Worm (Caenorhabditis elegans) whole organism, late embryonic: ENCODE data around the gene T02B11.3.

Source experiments
- C38D4.7 ChIP-seq: fragments of 200-800 bp; sonication (Bioruptor generic); optimal IDR thresholded peaks from 2 replicates; lab custom pipeline; 2018; ENCODE audit warnings: mild to moderate bottlenecking, missing genetic modification characterization, moderate library complexity, missing compliant biosample characterization
- F13H6.1 ChIP-seq: sonication (generic microtip); optimal IDR thresholded peaks from 2 replicates; lab custom pipeline; 2016; ENCODE audit warnings: missing genetic modification characterization, missing compliant biosample characterization
- K02D7.2 ChIP-seq: sonication (generic microtip); optimal IDR thresholded peaks from 2 replicates; lab custom pipeline; 2017; ENCODE audit warnings: mild to moderate bottlenecking, missing genetic modification characterization, missing compliant biosample characterization
- K09A11.1 ChIP-seq: sonication (generic microtip); optimal IDR thresholded peaks from 2 replicates; lab custom pipeline; 2017; ENCODE audit warnings: antibody characterized with exemption, mild to moderate bottlenecking, missing genetic modification characterization, missing compliant biosample characterization; ENCODE audit not compliant: insufficient read depth
- ahr-1 ChIP-seq: sonication (generic microtip); optimal IDR thresholded peaks from 2 replicates; lab custom pipeline; 2016; ENCODE audit warnings: missing genetic modification characterization, missing compliant biosample characterization
- ceh-14 ChIP-seq: sonication (generic microtip); optimal IDR thresholded peaks from 2 replicates; lab custom pipeline; 2016; ENCODE audit warnings: missing genotype, missing genetic modification characterization, missing compliant biosample characterization
- ceh-18 ChIP-seq: sonication (generic microtip); optimal IDR thresholded peaks from 2 replicates; lab custom pipeline; 2016; ENCODE audit warnings: missing genetic modification characterization, missing compliant biosample characterization
- ceh-19 ChIP-seq: fragments of 200-800 bp; sonication (Bioruptor generic); optimal IDR thresholded peaks from 2 replicates; lab custom pipeline; 2018; ENCODE audit warnings: mild to moderate bottlenecking, missing genetic modification characterization, missing compliant biosample characterization
- ceh-2 ChIP-seq: sonication (generic microtip); optimal IDR thresholded peaks from 2 replicates; lab custom pipeline; 2016; ENCODE audit warnings: missing genotype, missing genetic modification characterization, missing compliant biosample characterization
- ceh-22 ChIP-seq: sonication (generic microtip); optimal IDR thresholded peaks from 2 replicates; lab custom pipeline; 2017; ENCODE audit warnings: missing biosample characterization, missing genetic modification characterization
- ceh-30 ChIP-seq: fragments of 150-350 bp; optimal IDR thresholded peaks from 2 replicates; lab custom pipeline; 2014; ENCODE audit warnings: missing biosample characterization, missing genetic modification characterization
- ceh-31 ChIP-seq: sonication (generic microtip); optimal IDR thresholded peaks from 2 replicates; lab custom pipeline; 2016; ENCODE audit warnings: missing genetic modification characterization, missing compliant biosample characterization
- ceh-6 ChIP-seq: fragments of 200-800 bp; sonication (Bioruptor generic); optimal IDR thresholded peaks from 2 replicates; lab custom pipeline; 2018; ENCODE audit warnings: mild to moderate bottlenecking, missing genetic modification characterization, missing compliant biosample characterization
- che-1 ChIP-seq: sonication (generic microtip); optimal IDR thresholded peaks from 2 replicates; lab custom pipeline; 2016; ENCODE audit warnings: mild to moderate bottlenecking, missing genetic modification characterization, missing compliant biosample characterization
- dve-1 ChIP-seq: sonication (generic microtip); optimal IDR thresholded peaks from 2 replicates; lab custom pipeline; 2017; ENCODE audit warnings: antibody characterized with exemption, mild to moderate bottlenecking, missing genetic modification characterization, missing compliant biosample characterization
- eyg-1 ChIP-seq: sonication (generic microtip); optimal IDR thresholded peaks from 2 replicates; lab custom pipeline; 2016; ENCODE audit warnings: missing genotype, missing genetic modification characterization, missing compliant biosample characterization
- fkh-10 ChIP-seq: fragments of 150-350 bp; optimal IDR thresholded peaks from 2 replicates; lab custom pipeline; 2014; ENCODE audit warnings: missing biosample characterization, missing genetic modification reagents, missing genetic modification characterization
- fkh-6 ChIP-seq: sonication (generic microtip); optimal IDR thresholded peaks from 2 replicates; lab custom pipeline; 2016; ENCODE audit warnings: missing genetic modification characterization, missing compliant biosample characterization
- hlh-13 ChIP-seq: fragments of 200-800 bp; sonication (Bioruptor generic); optimal IDR thresholded peaks from 2 replicates; lab custom pipeline; 2018; ENCODE audit warnings: mild to moderate bottlenecking, missing genetic modification characterization, missing compliant biosample characterization
- hlh-8 ChIP-seq: sonication (generic microtip); optimal IDR thresholded peaks from 2 replicates; lab custom pipeline; 2016; ENCODE audit warnings: missing genotype, missing genetic modification characterization, missing compliant biosample characterization
- lin-11 ChIP-seq: fragments of 200-800 bp; sonication (Bioruptor generic); optimal IDR thresholded peaks from 2 replicates; lab custom pipeline; 2018; ENCODE audit warnings: mild to moderate bottlenecking, missing genetic modification characterization, missing compliant biosample characterization
- madf-2 ChIP-seq: sonication (generic microtip); optimal IDR thresholded peaks from 2 replicates; lab custom pipeline; 2017; ENCODE audit warnings: missing genetic modification characterization, missing compliant biosample characterization
- mec-3 ChIP-seq: sonication (generic microtip); optimal IDR thresholded peaks from 2 replicates; lab custom pipeline; 2016; ENCODE audit warnings: borderline replicate concordance, missing genetic modification characterization, missing compliant biosample characterization
- nhr-232 ChIP-seq: sonication (generic microtip); optimal IDR thresholded peaks from 2 replicates; lab custom pipeline; 2016; ENCODE audit warnings: missing genetic modification characterization, missing compliant biosample characterization
- pag-3 ChIP-seq: sonication (generic microtip); optimal IDR thresholded peaks from 2 replicates; lab custom pipeline; 2016; ENCODE audit warnings: missing compliant biosample characterization, missing genetic modification characterization, borderline replicate concordance
- pha-2 ChIP-seq: sonication (generic microtip); optimal IDR thresholded peaks from 2 replicates; lab custom pipeline; 2017; ENCODE audit warnings: mild to moderate bottlenecking, missing genetic modification characterization, missing compliant biosample characterization
- pha-4 ChIP-seq: fragments of 150-350 bp; optimal IDR thresholded peaks from 2 replicates; lab custom pipeline; 2018; ENCODE audit warnings: missing biosample characterization, missing genetic modification reagents, missing genetic modification characterization
- pqm-1 ChIP-seq: sonication (generic microtip); optimal IDR thresholded peaks from 2 replicates; lab custom pipeline; 2016; ENCODE audit warnings: missing genetic modification characterization, missing compliant biosample characterization
- pros-1 ChIP-seq: fragments of 150-350 bp; optimal IDR thresholded peaks from 2 replicates; lab custom pipeline; 2014; ENCODE audit warnings: missing biosample characterization, missing genetic modification reagents, missing genetic modification characterization
- ref-2 ChIP-seq: sonication (generic microtip); optimal IDR thresholded peaks from 2 replicates; lab custom pipeline; 2016; ENCODE audit warnings: missing genetic modification characterization, missing compliant biosample characterization
- rnt-1 ChIP-seq: sonication (generic microtip); optimal IDR thresholded peaks from 2 replicates; lab custom pipeline; 2016; ENCODE audit warnings: missing genetic modification characterization, missing compliant biosample characterization
- sox-2 ChIP-seq: fragments of 200-800 bp; sonication (Bioruptor generic); IDR thresholded peaks from 2 replicates; pipeline ENCODE4 v1.3.6; 2022; ENCODE audit warnings: missing genetic modification reagents, missing genetic modification characterization, missing compliant biosample characterization
- sox-4 ChIP-seq: sonication (generic microtip); optimal IDR thresholded peaks from 2 replicates; lab custom pipeline; 2017; ENCODE audit warnings: mild to moderate bottlenecking, missing genetic modification characterization, inconsistent platforms, missing compliant biosample characterization
- tbx-7 ChIP-seq: sonication (generic microtip); optimal IDR thresholded peaks from 2 replicates; lab custom pipeline; 2016; ENCODE audit warnings: missing genotype, missing genetic modification characterization, missing compliant biosample characterization
- unc-3 ChIP-seq, 2 experiments: fragments of 200-800 bp in 1 of 2; sonication (Bioruptor generic) in 1 of 2; sonication (generic microtip) in 1 of 2; conservative IDR thresholded peaks in 1 of 2; optimal IDR thresholded peaks in 1 of 2; 2 replicates each; pipeline versions ENCODE4 v1.3.6 to Lab custom; 2016 to 2022; ENCODE audit warnings: missing compliant biosample characterization in 2 of 2, missing genetic modification characterization in 2 of 2, missing genetic modification reagents in 1 of 2
- unc-86 ChIP-seq: sonication (generic microtip); optimal IDR thresholded peaks from 2 replicates; lab custom pipeline; 2016; ENCODE audit warnings: missing genetic modification characterization, missing compliant biosample characterization
- zip-5 ChIP-seq: sonication (generic microtip); optimal IDR thresholded peaks from 2 replicates; lab custom pipeline; 2016; ENCODE audit warnings: missing genetic modification characterization, missing compliant biosample characterization
- ztf-16 ChIP-seq: sonication (generic microtip); optimal IDR thresholded peaks from 2 replicates; lab custom pipeline; 2017; ENCODE audit warnings: missing genetic modification characterization, missing compliant biosample characterization

Gene T02B11.3

ce11 chrV:854966-855365, 11.7 kb downstream of the T02B11.3 start, which contains the start of gene K09C6.9:
K09C6.9 (minus strand) TSS chrV:855066.
- no peak for TF ChIP-seq hlh-8 (tag; lab: Kevin White, UChicago)
- no peak for TF ChIP-seq che-1 (tag; lab: Kevin White, UChicago)

- TF ChIP-seq hlh-8 (tag; lab: Kevin White, UChicago) (no peak), ceh-6 (GFP tag; lab: Kevin White, UChicago) (no peak), fkh-10 (no peak), F13H6.1 (no peak), eyg-1 (tag; lab: Kevin White, UChicago) (no peak), ceh-14 (tag; lab: Kevin White, UChicago) (no peak), mec-3 (no peak), ceh-2 (no peak), pha-4 (tag; lab: Kevin White, UChicago) (no peak), hlh-13 (no peak), ahr-1 (no peak)
These were observed 14.4 kb downstream of the T02B11.3 start, which contains the start of gene K09C6.3 for ce11 chrV:852184-852583. K09C6.3 (plus strand) TSS chrV:852484.

ce11 chrV:849512-849911, 17.1 kb downstream of the T02B11.3 start, which contains the start of gene srbc-12:
srbc-12 (plus strand) TSS chrV:849812.
- TF ChIP-seq ztf-16 (tag; lab: Kevin White, UChicago): no peak
- no peak for TF ChIP-seq K02D7.2
- no peak for TF ChIP-seq unc-3 (GFP tag; conservative IDR thresholded peaks at IDR 0.05; lab: Robert Waterston, UW)
- no peak for TF ChIP-seq unc-3 (tag; optimal IDR thresholded peaks at IDR 0.05; lab: Kevin White, UChicago)
- TF ChIP-seq K09A11.1: no peak
- TF ChIP-seq madf-2 (tag; lab: Kevin White, UChicago): no peak
- no peak for TF ChIP-seq mec-3
- TF ChIP-seq ceh-31 (tag; lab: Kevin White, UChicago): no peak
- TF ChIP-seq sox-2 (GFP tag; lab: Robert Waterston, UW): no peak
- TF ChIP-seq ahr-1: no peak
- no peak for TF ChIP-seq sox-4 (tag; lab: Kevin White, UChicago)

- TF ChIP-seq ceh-30 (tag; lab: Kevin White, UChicago) (no peak), zip-5 (no peak), ceh-22 (tag; lab: Kevin White, UChicago) (no peak), unc-3 (GFP tag; conservative IDR thresholded peaks at IDR 0.05; lab: Robert Waterston, UW) (no peak), unc-3 (tag; optimal IDR thresholded peaks at IDR 0.05; lab: Kevin White, UChicago) (no peak), nhr-232 (no peak), che-1 (tag; lab: Kevin White, UChicago) (no peak), unc-86 (tag; lab: Kevin White, UChicago) (no peak), pha-4 (tag; lab: Kevin White, UChicago) (no peak), fkh-6 (tag; lab: Kevin White, UChicago) (no peak), ceh-19 (GFP tag; lab: Kevin White, UChicago) (no peak), madf-2 (tag; lab: Kevin White, UChicago) (no peak), ceh-18 (no peak)
These were observed 17.6 kb downstream of the T02B11.3 start for ce11 chrV:849042-849441.

ce11 chrV:847521-847920, 19.1 kb downstream of the T02B11.3 start, which contains the start of gene srbc-13:
srbc-13 (plus strand) TSS chrV:847821.
- TF ChIP-seq pqm-1 (no peak), ceh-2 (no peak), dve-1 (tag; lab: Kevin White, UChicago) (no peak), sox-4 (tag; lab: Kevin White, UChicago) (no peak), tbx-7 (tag; lab: Kevin White, UChicago) (no peak), hlh-8 (tag; lab: Kevin White, UChicago) (no peak), pha-2 (tag; lab: Kevin White, UChicago) (no peak), rnt-1 (tag; lab: Kevin White, UChicago) (no peak), pros-1 (tag; lab: Kevin White, UChicago) (no peak), pag-3 (tag; lab: Kevin White, UChicago) (no peak), C38D4.7 (GFP tag; lab: Kevin White, UChicago) (no peak), madf-2 (tag; lab: Kevin White, UChicago) (no peak), nhr-232 (no peak), lin-11 (tag; lab: Kevin White, UChicago) (no peak), ref-2 (tag; lab: Kevin White, UChicago) (no peak)
